Fruit fly (Drosophila melanogaster) whole organism, embryonic: ENCODE results near the gene NijC.

Experiments used
- ATbp ChIP-seq: fragments of 200-800 bp; sonication (Bioruptor generic); optimal IDR thresholded peaks from 2 replicates; lab custom pipeline; 2017; ENCODE audit warnings: missing biosample characterization, mild to moderate bottlenecking, missing genetic modification characterization, missing genetic modification reagents
- Antp ChIP-seq: fragments of 200-800 bp; sonication (Bioruptor generic); optimal IDR thresholded peaks from 3 replicates; lab custom pipeline; 2016; ENCODE audit warnings: missing biosample characterization, missing genetic modification characterization
- Atf3 ChIP-seq: fragments of 200-800 bp; sonication (Bioruptor generic); optimal IDR thresholded peaks from 3 replicates; lab custom pipeline; 2016; ENCODE audit warnings: missing biosample characterization, missing genetic modification characterization
- Atf6 ChIP-seq: fragments of 200-800 bp; sonication (Bioruptor generic); IDR thresholded peaks from 2 replicates; pipeline ENCODE4 v1.3.6; 2022; ENCODE audit warnings: missing biosample characterization, missing genetic modification characterization
- CG12219 ChIP-seq: fragments of 200-800 bp; sonication (Bioruptor generic); optimal IDR thresholded peaks from 3 replicates; lab custom pipeline; 2018; ENCODE audit warnings: missing biosample characterization, mild to moderate bottlenecking, missing genetic modification characterization
- CG12299 ChIP-seq: fragments of 200-800 bp; sonication (Bioruptor generic); optimal IDR thresholded peaks from 2 replicates; lab custom pipeline; 2018; ENCODE audit warnings: missing biosample characterization, mild to moderate bottlenecking, missing genetic modification characterization
- CG12744 ChIP-seq: fragments of 200-800 bp; sonication (Bioruptor generic); optimal IDR thresholded peaks from 2 replicates; lab custom pipeline; 2016; ENCODE audit warnings: missing biosample characterization, missing genetic modification characterization
- CG13123 ChIP-seq: fragments of 200-800 bp; sonication (Bioruptor generic); optimal IDR thresholded peaks from 2 replicates; lab custom pipeline; 2016; ENCODE audit warnings: missing biosample characterization, missing genetic modification characterization
- CG16815 ChIP-seq: fragments of 200-800 bp; sonication (Bioruptor generic); optimal IDR thresholded peaks from 3 replicates; lab custom pipeline; 2017; ENCODE audit warnings: missing biosample characterization, mild to moderate bottlenecking, missing genetic modification characterization
- CG17328 ChIP-seq: fragments of 200-800 bp; sonication (Bioruptor generic); IDR thresholded peaks from 2 replicates; pipeline ENCODE4 v1.3.6; 2022; ENCODE audit warnings: missing biosample characterization, missing genetic modification characterization
- CG17612 ChIP-seq: fragments of 200-800 bp; sonication (Bioruptor generic); IDR thresholded peaks from 2 replicates; pipeline ENCODE4 v1.3.6; 2022; ENCODE audit warnings: missing biosample characterization, missing genetic modification characterization
- CG1832 ChIP-seq: fragments of 200-800 bp; sonication (Bioruptor generic); optimal IDR thresholded peaks from 2 replicates; lab custom pipeline; 2017; ENCODE audit warnings: missing biosample characterization, mild to moderate bottlenecking, missing genetic modification characterization, inconsistent platforms
- CG30431 ChIP-seq: fragments of 200-800 bp; sonication (Bioruptor generic); optimal IDR thresholded peaks from 2 replicates; lab custom pipeline; 2017; ENCODE audit warnings: missing biosample characterization, missing genetic modification characterization
- CG6272 ChIP-seq: fragments of 200-800 bp; sonication (Bioruptor generic); IDR thresholded peaks from 2 replicates; pipeline ENCODE4 v1.3.6; 2022; ENCODE audit warnings: missing biosample characterization, missing genetic modification characterization
- CG7372 ChIP-seq: fragments of 200-800 bp; sonication (Bioruptor generic); IDR thresholded peaks from 2 replicates; pipeline ENCODE4 v1.3.6; 2022; ENCODE audit warnings: missing biosample characterization, missing genetic modification characterization
- CG8388 ChIP-seq: fragments of 200-800 bp; sonication (Bioruptor generic); optimal IDR thresholded peaks from 2 replicates; lab custom pipeline; 2019; ENCODE audit warnings: missing biosample characterization, mild to moderate bottlenecking, missing genetic modification characterization, moderate library complexity
- CG9817 ChIP-seq: fragments of 200-800 bp; sonication (Bioruptor generic); optimal IDR thresholded peaks from 2 replicates; lab custom pipeline; 2018; ENCODE audit warnings: missing biosample characterization, mild to moderate bottlenecking, missing genetic modification characterization, moderate library complexity
- CHES-1-like ChIP-seq: fragments of 200-800 bp; sonication (Bioruptor generic); optimal IDR thresholded peaks from 2 replicates; lab custom pipeline; 2016; ENCODE audit warnings: missing biosample characterization, missing genetic modification characterization
- Dp ChIP-seq: fragments of 200-800 bp; sonication (Bioruptor generic); optimal IDR thresholded peaks from 2 replicates; lab custom pipeline; 2018; ENCODE audit warnings: missing biosample characterization, mild to moderate bottlenecking, missing genetic modification characterization, moderate library complexity
- Hmx ChIP-seq: fragments of 200-800 bp; sonication (Bioruptor generic); optimal IDR thresholded peaks from 2 replicates; lab custom pipeline; 2016; ENCODE audit warnings: missing biosample characterization, missing genetic modification characterization
- Kr ChIP-seq: fragments of 200-800 bp; sonication (Bioruptor generic); optimal IDR thresholded peaks from 2 replicates; lab custom pipeline; 2017; ENCODE audit warnings: missing biosample characterization, mild to moderate bottlenecking, missing genetic modification characterization
- MTF-1 ChIP-seq: fragments of 200-800 bp; sonication (Bioruptor generic); optimal IDR thresholded peaks from 2 replicates; lab custom pipeline; 2018; ENCODE audit warnings: missing biosample characterization, mild to moderate bottlenecking, missing genetic modification characterization, borderline replicate concordance
- Max ChIP-seq: fragments of 200-800 bp; sonication (Bioruptor generic); optimal IDR thresholded peaks from 2 replicates; lab custom pipeline; 2016; ENCODE audit warnings: missing biosample characterization, mild to moderate bottlenecking, missing genetic modification characterization
- Meics ChIP-seq: fragments of 200-800 bp; sonication (Bioruptor generic); optimal IDR thresholded peaks from 2 replicates; lab custom pipeline; 2017; ENCODE audit warnings: missing biosample characterization, mild to moderate bottlenecking, missing genetic modification characterization
- Mrtf ChIP-seq: fragments of 200-800 bp; sonication (Bioruptor generic); IDR thresholded peaks from 3 replicates; pipeline ENCODE4 v1.3.6; 2022; ENCODE audit warnings: missing biosample characterization, missing genetic modification characterization
- NFAT ChIP-seq: fragments of 200-800 bp; sonication (Bioruptor generic); IDR thresholded peaks from 2 replicates; pipeline ENCODE4 v1.3.6; 2022; ENCODE audit warnings: missing biosample characterization, missing genetic modification characterization
- PHDP ChIP-seq: fragments of 200-800 bp; sonication (Bioruptor generic); optimal IDR thresholded peaks from 3 replicates; lab custom pipeline; 2018; ENCODE audit warnings: missing biosample characterization, mild to moderate bottlenecking, missing genetic modification characterization, moderate library complexity
- Poxn ChIP-seq: fragments of 200-800 bp; sonication (Bioruptor generic); IDR thresholded peaks from 2 replicates; pipeline ENCODE4 v1.3.6; 2022; ENCODE audit warnings: missing biosample characterization, missing genetic modification characterization
- Rfx ChIP-seq: fragments of 200-800 bp; sonication (Bioruptor generic); IDR thresholded peaks from 2 replicates; pipeline ENCODE4 v1.3.6; 2022; ENCODE audit warnings: missing biosample characterization, missing genetic modification characterization
- ac ChIP-seq: fragments of 200-800 bp; sonication (Bioruptor generic); optimal IDR thresholded peaks from 3 replicates; lab custom pipeline; 2017; ENCODE audit warnings: missing biosample characterization, mild to moderate bottlenecking, missing genetic modification characterization
- aop ChIP-seq: fragments of 200-800 bp; sonication (Bioruptor generic); IDR thresholded peaks from 2 replicates; pipeline ENCODE4 v1.3.6; 2022; ENCODE audit warnings: missing biosample characterization, missing genetic modification characterization
- bbx ChIP-seq: fragments of 200-800 bp; sonication (Bioruptor generic); IDR thresholded peaks from 2 replicates; pipeline ENCODE4 v1.3.6; 2022; ENCODE audit warnings: missing biosample characterization, missing genetic modification characterization; ENCODE audit not compliant: partially characterized antibody
- bowl ChIP-seq: fragments of 200-800 bp; sonication (Bioruptor generic); IDR thresholded peaks from 2 replicates; pipeline ENCODE4 v1.3.6; 2022; ENCODE audit warnings: missing biosample characterization, missing genetic modification characterization
- chm ChIP-seq: fragments of 200-800 bp; sonication (Bioruptor generic); IDR thresholded peaks from 2 replicates; pipeline ENCODE4 v1.3.6; 2022; ENCODE audit warnings: missing biosample characterization, missing genetic modification characterization
- chn ChIP-seq: fragments of 200-800 bp; sonication (Bioruptor generic); optimal IDR thresholded peaks from 2 replicates; lab custom pipeline; 2016; ENCODE audit warnings: missing biosample characterization, missing genetic modification characterization
- crc ChIP-seq: fragments of 200-800 bp; sonication (Bioruptor generic); optimal IDR thresholded peaks from 2 replicates; lab custom pipeline; 2016; ENCODE audit warnings: missing biosample characterization, missing genetic modification characterization
- en ChIP-seq: fragments of 200-800 bp; sonication (Bioruptor generic); optimal IDR thresholded peaks from 2 replicates; lab custom pipeline; 2016; ENCODE audit warnings: missing biosample characterization, missing genetic modification characterization
- ftz-f1 ChIP-seq: fragments of 200-800 bp; sonication (Bioruptor generic); optimal IDR thresholded peaks from 2 replicates; lab custom pipeline; 2016; ENCODE audit warnings: missing biosample characterization, missing genetic modification characterization
- hth ChIP-seq: fragments of >200 bp; optimal IDR thresholded peaks from 2 replicates; lab custom pipeline; 2017; ENCODE audit warnings: inconsistent platforms
- lola ChIP-seq, 3 experiments: fragments of >200 bp in 2 of 3; fragments of 200-800 bp in 1 of 3; sonication (Bioruptor generic) in 1 of 3; optimal IDR thresholded peaks; 2 replicates each; lab custom pipeline; 2017 to 2019; ENCODE audit warnings: missing biosample characterization in 3 of 3, missing genetic modification characterization in 3 of 3, mild to moderate bottlenecking in 1 of 3, moderate library complexity in 1 of 3
- mld ChIP-seq: fragments of 200-800 bp; sonication (Bioruptor generic); IDR thresholded peaks from 3 replicates; pipeline ENCODE4 v1.3.6; 2022; ENCODE audit warnings: missing biosample characterization, missing genetic modification characterization; ENCODE audit not compliant: partially characterized antibody
- pan ChIP-seq, 4 experiments: fragments of >200 bp in 3 of 4; fragments of 200-800 bp in 1 of 4; sonication (Bioruptor generic) in 1 of 4; optimal IDR thresholded peaks in 3 of 4; IDR thresholded peaks in 1 of 4; 2 replicates each; pipeline versions ENCODE4 v1.3.6 to Lab custom; 2017 to 2022; ENCODE audit warnings: missing biosample characterization in 2 of 4, missing genetic modification characterization in 2 of 4, mixed read lengths in 1 of 4
- peb ChIP-seq: fragments of 200-800 bp; sonication (Bioruptor generic); IDR thresholded peaks from 2 replicates; pipeline ENCODE4 v1.3.6; 2022; ENCODE audit warnings: missing biosample characterization, missing genetic modification characterization
- pho ChIP-seq: fragments of 200-800 bp; sonication (Bioruptor generic); optimal IDR thresholded peaks from 2 replicates; lab custom pipeline; 2016; ENCODE audit warnings: missing biosample characterization, missing genetic modification characterization
- pros ChIP-seq: fragments of 200-800 bp; sonication (Bioruptor generic); optimal IDR thresholded peaks from 3 replicates; lab custom pipeline; 2019; ENCODE audit warnings: missing biosample characterization, mild to moderate bottlenecking, missing genetic modification characterization, moderate library complexity
- shn ChIP-seq: fragments of 200-800 bp; sonication (Bioruptor generic); optimal IDR thresholded peaks from 3 replicates; lab custom pipeline; 2016; ENCODE audit warnings: missing biosample characterization, missing genetic modification characterization
- tgo ChIP-seq: fragments of 200-800 bp; sonication (Bioruptor generic); IDR thresholded peaks from 3 replicates; pipeline ENCODE4 v1.3.6; 2022; ENCODE audit warnings: missing biosample characterization, missing genetic modification characterization
- tin ChIP-seq: fragments of 200-800 bp; sonication (Bioruptor generic); optimal IDR thresholded peaks from 3 replicates; lab custom pipeline; 2016; ENCODE audit warnings: missing biosample characterization, missing genetic modification characterization
- ttk ChIP-seq: fragments of 200-800 bp; sonication (Bioruptor generic); IDR thresholded peaks from 2 replicates; pipeline ENCODE4 v2.1.2; 2022; ENCODE audit warnings: missing biosample characterization, missing genetic modification characterization
- vnd ChIP-seq: fragments of 200-800 bp; sonication (Bioruptor generic); IDR thresholded peaks from 3 replicates; pipeline ENCODE4 v1.3.6; 2022; ENCODE audit warnings: missing biosample characterization, missing genetic modification characterization; ENCODE audit not compliant: partially characterized antibody

Gene NijC

DNA sequence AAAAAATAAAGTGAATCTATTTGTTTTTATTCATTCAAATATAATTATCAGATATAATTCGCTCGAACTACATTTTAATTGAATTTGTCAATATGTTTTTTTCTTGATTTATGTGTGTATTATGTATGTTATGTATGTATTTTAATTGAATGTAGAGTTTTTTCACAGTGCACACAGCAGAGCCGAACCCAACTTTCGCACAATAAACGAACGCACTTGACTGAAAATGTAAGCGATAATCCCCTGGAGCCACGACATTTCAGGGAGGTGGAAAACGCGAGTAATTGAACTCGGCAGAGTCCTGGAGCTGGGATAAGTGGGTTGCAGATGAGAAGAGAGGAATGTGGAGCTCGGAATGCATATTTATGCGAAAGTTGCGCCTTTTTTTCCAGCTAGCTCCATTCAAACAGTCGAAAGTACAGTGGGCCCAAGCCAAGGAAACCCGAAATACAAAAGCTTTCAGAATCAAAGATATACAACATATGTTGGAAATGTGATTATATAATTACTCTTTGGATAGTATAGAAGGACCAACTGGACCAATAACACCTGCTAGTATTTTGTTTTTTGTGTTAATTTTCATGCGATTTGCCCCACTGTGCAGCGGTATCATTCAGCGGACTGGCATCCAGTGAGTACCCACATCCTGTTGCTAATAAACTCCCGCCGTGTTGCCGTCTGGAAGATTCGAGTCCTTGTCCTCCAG is 33.2 kb downstream of the NijC start (continued):
- no peak for TF ChIP-seq ttk
- no peak for TF ChIP-seq Max (GFP tag; lab: Kevin White, UChicago)
- no peak for TF ChIP-seq ac
- no peak for TF ChIP-seq CG17612 (GFP tag; lab: Robert Waterston, UW)
- no peak for TF ChIP-seq CG13123 (GFP tag; lab: Kevin White, UChicago)
- TF ChIP-seq bowl = no peak
- peak; percentile 47 for TF ChIP-seq ATbp
- TF ChIP-seq PHDP (tag; lab: Kevin White, UChicago) = peak; percentile 21
- TF ChIP-seq crc (GFP tag; lab: Kevin White, UChicago) = no peak
- no peak for TF ChIP-seq chn (GFP tag; lab: Kevin White, UChicago)
- TF ChIP-seq CG1832 = no peak
- TF ChIP-seq NFAT (GFP tag; lab: Robert Waterston, UW) = no peak
- no peak for TF ChIP-seq Poxn (GFP tag; lab: Robert Waterston, UW)
- TF ChIP-seq Antp (GFP tag; lab: Kevin White, UChicago) = peak; percentile 2
- no peak for TF ChIP-seq Mrtf
- TF ChIP-seq Atf6 (GFP tag; lab: Robert Waterston, UW) = peak; percentile 28; the same call in 1 of the 2 replicates
- no peak for TF ChIP-seq lola (GFP tag; optimal IDR thresholded peaks at IDR 0.05; lab: Kevin White, UChicago)
- no peak for TF ChIP-seq Kr (GFP tag; lab: Kevin White, UChicago)
- TF ChIP-seq CG30431 (GFP tag; lab: Kevin White, UChicago) = no peak
- TF ChIP-seq Rfx (GFP tag; lab: Robert Waterston, UW) = peak; percentile 48; the same call in 1 of the 2 replicates
- no peak for TF ChIP-seq bbx
- TF ChIP-seq chm (GFP tag; lab: Robert Waterston, UW) = no peak
- TF ChIP-seq ftz-f1 (GFP tag; lab: Kevin White, UChicago) = no peak
- TF ChIP-seq hth (lab: Kevin White, UChicago) = no peak
- TF ChIP-seq shn = no peak
- no peak for TF ChIP-seq CG7372 (GFP tag; lab: Robert Waterston, UW)
- TF ChIP-seq pan (optimal IDR thresholded peaks at IDR 0.05; lab: Kevin White, UChicago) = no peak
- TF ChIP-seq pan (GFP tag; optimal IDR thresholded peaks at IDR 0.05 in 1 of 2, IDR thresholded peaks at IDR 0.05 in 1 of 2) = peak in 1 of 2 experiments; percentile 62
- no peak for TF ChIP-seq CG9817 (tag; lab: Kevin White, UChicago)
- no peak for TF ChIP-seq pho (GFP tag; lab: Kevin White, UChicago)
- no peak for TF ChIP-seq mld (GFP tag; lab: Robert Waterston, UW)
- no peak for TF ChIP-seq CHES-1-like
- TF ChIP-seq Meics = peak; percentile 54
- TF ChIP-seq vnd (GFP tag; lab: Robert Waterston, UW) = no peak
- TF ChIP-seq CG12744 (GFP tag; lab: Kevin White, UChicago) = no peak
- no peak for TF ChIP-seq CG6272 (GFP tag; lab: Robert Waterston, UW)
- peak; percentile 12 for TF ChIP-seq CG12219 (GFP tag; lab: Kevin White, UChicago)
- TF ChIP-seq CG16815 (GFP tag; lab: Kevin White, UChicago) = no peak
- TF ChIP-seq peb = 0 out of 2 replicates have a peak, but pooled peaks have one; percentile 16
- peak; percentile 9 for TF ChIP-seq tin (GFP tag; lab: Kevin White, UChicago)
- TF ChIP-seq CG17328 (GFP tag; lab: Robert Waterston, UW) = no peak
- TF ChIP-seq MTF-1 (GFP tag; lab: Kevin White, UChicago) = no peak
- TF ChIP-seq Hmx (GFP tag; lab: Kevin White, UChicago) = no peak
- no peak for TF ChIP-seq CG8388 (GFP tag; lab: Kevin White, UChicago)
- no peak for TF ChIP-seq aop (GFP tag; lab: Robert Waterston, UW)
- TF ChIP-seq Atf3 (GFP tag; lab: Kevin White, UChicago) = no peak
- TF ChIP-seq tgo (GFP tag; lab: Robert Waterston, UW) = no peak
- no peak for TF ChIP-seq Dp
- TF ChIP-seq pros (GFP tag; lab: Kevin White, UChicago) = no peak
- TF ChIP-seq CG12299 (tag; lab: Kevin White, UChicago) = no peak
- TF ChIP-seq en (GFP tag; lab: Kevin White, UChicago) = no peak
